Worm (Caenorhabditis elegans) whole organism, young adult: ENCODE measurements around the gene epic-3.

Source experiments
- C17E4.6 ChIP-seq: fragments of 200-800 bp; sonication (Bioruptor generic); IDR thresholded peaks from 2 replicates; pipeline ENCODE4 v1.3.6; 2022; ENCODE audit warnings: missing genetic modification reagents, missing genetic modification characterization, missing compliant biosample characterization
- cebp-1 ChIP-seq, 2 experiments: fragments of 200-800 bp in 1 of 2; sonication (Bioruptor generic) in 1 of 2; sonication (generic microtip) in 1 of 2; IDR thresholded peaks in 1 of 2; optimal IDR thresholded peaks in 1 of 2; 2 replicates each; pipeline versions ENCODE4 v1.3.6 to Lab custom; 2017 to 2022; ENCODE audit warnings: missing compliant biosample characterization in 2 of 2, missing genetic modification characterization in 2 of 2, mild to moderate bottlenecking in 1 of 2, missing genetic modification reagents in 1 of 2, moderate library complexity in 1 of 2
- him-1 ChIP-seq: sonication (generic microtip); optimal IDR thresholded peaks from 2 replicates; lab custom pipeline; 2016; ENCODE audit warnings: missing genotype, missing genetic modification reagents, missing genetic modification characterization, missing compliant biosample characterization
- madf-3 ChIP-seq: fragments of 200-800 bp; sonication (Bioruptor generic); IDR thresholded peaks from 2 replicates; pipeline ENCODE4 v1.3.6; 2022; ENCODE audit warnings: missing genetic modification reagents, missing genetic modification characterization, missing compliant biosample characterization
- nhr-80 ChIP-seq: sonication (generic microtip); optimal IDR thresholded peaks from 2 replicates; lab custom pipeline; 2016; ENCODE audit warnings: missing genetic modification characterization, missing compliant biosample characterization
- sea-2 ChIP-seq: fragments of 200-800 bp; sonication (Bioruptor generic); IDR thresholded peaks from 2 replicates; pipeline ENCODE4 v1.3.6; 2022; ENCODE audit warnings: missing genetic modification characterization, missing compliant biosample characterization

DNA sequence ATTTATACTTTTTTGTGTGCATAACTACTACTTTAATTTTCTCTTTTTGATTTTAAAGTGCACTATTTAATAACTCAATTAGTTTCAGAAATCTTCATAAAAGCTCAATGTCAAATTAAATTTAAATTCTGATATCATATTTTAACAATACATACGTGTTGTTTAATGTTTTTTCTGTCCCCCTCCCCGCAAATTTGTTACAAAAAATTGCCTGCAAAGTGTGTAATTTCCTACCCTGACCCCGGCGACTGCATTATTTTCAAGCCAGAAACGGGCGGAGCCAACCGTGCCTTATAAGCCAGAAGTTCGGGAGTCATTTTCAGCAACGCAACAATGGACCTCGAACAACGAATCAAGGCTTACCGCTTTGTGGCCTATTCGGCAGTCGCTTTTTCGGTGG, 44.1 kb upstream of the epic-3 start, which contains the start of gene col-108:
- TF ChIP-seq madf-3 (GFP tag; lab: Robert Waterston, UW), result no peak
- TF ChIP-seq C17E4.6, result no peak
- TF ChIP-seq cebp-1 (GFP tag; IDR thresholded peaks at IDR 0.05; lab: Robert Waterston, UW), result no peak
- no peak for TF ChIP-seq cebp-1 (tag; optimal IDR thresholded peaks at IDR 0.05; lab: Kevin White, UChicago)
- TF ChIP-seq nhr-80 (tag; lab: Kevin White, UChicago), result no peak
- TF ChIP-seq him-1 (tag; lab: Kevin White, UChicago), result no peak
- no peak for TF ChIP-seq sea-2 (GFP tag; lab: Robert Waterston, UW)
